Worm (Caenorhabditis elegans) whole organism, L1 larva: ENCODE data around the gene F21C10.18.

Source experiments
- F16B12.6 ChIP-seq: fragments of 150-350 bp; optimal IDR thresholded peaks from 2 replicates; lab custom pipeline; 2014; ENCODE audit warnings: missing biosample characterization, missing genetic modification characterization
- ama-1 ChIP-seq: fragments of 150-350 bp; optimal IDR thresholded peaks from 2 replicates; lab custom pipeline; 2014
- blmp-1 ChIP-seq: fragments of 150-350 bp; optimal IDR thresholded peaks from 2 replicates; lab custom pipeline; 2014; ENCODE audit warnings: missing biosample characterization, missing genetic modification characterization
- ceh-63 ChIP-seq: fragments of 200-800 bp; sonication (Bioruptor generic); optimal IDR thresholded peaks from 2 replicates; lab custom pipeline; 2018; ENCODE audit warnings: mild to moderate bottlenecking, missing genetic modification characterization, missing compliant biosample characterization
- ceh-82 ChIP-seq, 3 experiments: fragments of 150-350 bp in 1 of 3; sonication (generic microtip) in 2 of 3; optimal IDR thresholded peaks; 2 replicates each; lab custom pipeline; 2014 to 2017; ENCODE audit warnings: missing biosample characterization in 3 of 3, missing genetic modification characterization in 3 of 3
- ces-1 ChIP-seq: fragments of 150-350 bp; optimal IDR thresholded peaks from 2 replicates; lab custom pipeline; 2014; ENCODE audit warnings: missing biosample characterization, missing genetic modification reagents, missing genetic modification characterization
- dpl-1 ChIP-seq, 3 experiments: fragments of 150-350 bp in 2 of 3; sonication (generic microtip) in 1 of 3; optimal IDR thresholded peaks; 2 replicates each; lab custom pipeline; 2014 to 2017; ENCODE audit warnings: missing biosample characterization in 3 of 3, missing genetic modification characterization in 3 of 3, missing genetic modification reagents in 3 of 3
- dsc-1 ChIP-seq: sonication (generic microtip); optimal IDR thresholded peaks from 2 replicates; lab custom pipeline; 2016; ENCODE audit warnings: mild to moderate bottlenecking, missing genetic modification characterization, missing compliant biosample characterization
- efl-1 ChIP-seq, 4 experiments: fragments of 150-350 bp; optimal IDR thresholded peaks in 3 of 4; peaks in 1 of 4; 1 replicate in 1 of 4; 2 replicates in 3 of 4; lab custom pipeline; 2014; ENCODE audit warnings: missing biosample characterization in 2 of 4, missing genetic modification characterization in 2 of 4, missing genetic modification reagents in 2 of 4
- efl-3 ChIP-seq: fragments of 200-800 bp; sonication (Bioruptor generic); optimal IDR thresholded peaks from 2 replicates; lab custom pipeline; 2018; ENCODE audit warnings: mild to moderate bottlenecking, missing genetic modification characterization, missing compliant biosample characterization
- egl-13 ChIP-seq: sonication (generic microtip); optimal IDR thresholded peaks from 2 replicates; lab custom pipeline; 2016; ENCODE audit warnings: missing genotype, missing genetic modification reagents, missing genetic modification characterization, missing compliant biosample characterization
- egl-27 ChIP-seq, 2 experiments: fragments of 150-350 bp in 1 of 2; sonication (generic microtip); optimal IDR thresholded peaks; 3 replicates each; lab custom pipeline; 2017 to 2018; ENCODE audit warnings: missing biosample characterization in 2 of 2, missing genetic modification characterization in 2 of 2, missing genetic modification reagents in 2 of 2
- ets-5 ChIP-seq: fragments of 200-800 bp; sonication (Bioruptor generic); IDR thresholded peaks from 2 replicates; pipeline ENCODE4 v1.3.6; 2022; ENCODE audit warnings: missing genetic modification characterization, missing compliant biosample characterization
- fkh-10 ChIP-seq: sonication (generic microtip); optimal IDR thresholded peaks from 2 replicates; lab custom pipeline; 2017; ENCODE audit warnings: missing biosample characterization, missing genetic modification reagents, missing genetic modification characterization
- fkh-4 ChIP-seq: sonication (generic microtip); optimal IDR thresholded peaks from 2 replicates; lab custom pipeline; 2016; ENCODE audit warnings: missing compliant biosample characterization, missing genetic modification characterization, borderline replicate concordance
- fkh-8 ChIP-seq: sonication (generic microtip); optimal IDR thresholded peaks from 2 replicates; lab custom pipeline; 2016; ENCODE audit warnings: mild to moderate bottlenecking, missing genetic modification characterization, missing compliant biosample characterization
- hpl-2 ChIP-seq: fragments of 150-350 bp; optimal IDR thresholded peaks from 2 replicates; lab custom pipeline; 2014; ENCODE audit warnings: missing biosample characterization, missing genetic modification reagents, missing genetic modification characterization
- isw-1 ChIP-seq: fragments of 200-800 bp; sonication (Bioruptor generic); IDR thresholded peaks from 2 replicates; pipeline ENCODE4 v1.3.6; 2022; ENCODE audit warnings: missing genetic modification characterization, missing compliant biosample characterization
- lin-13 ChIP-seq: fragments of 150-350 bp; optimal IDR thresholded peaks from 2 replicates; lab custom pipeline; 2014; ENCODE audit warnings: missing biosample characterization, missing genetic modification reagents, missing genetic modification characterization
- lin-14 ChIP-seq: fragments of 200-800 bp; sonication (Bioruptor generic); optimal IDR thresholded peaks from 2 replicates; lab custom pipeline; 2018; ENCODE audit warnings: mild to moderate bottlenecking, missing genetic modification characterization, moderate library complexity, missing compliant biosample characterization
- lin-15B ChIP-seq: fragments of 150-350 bp; sonication (generic microtip); optimal IDR thresholded peaks from 3 replicates; lab custom pipeline; 2014; ENCODE audit warnings: missing biosample characterization, missing genetic modification characterization
- lin-39 ChIP-seq: fragments of 150-350 bp; optimal IDR thresholded peaks from 2 replicates; lab custom pipeline; 2014; ENCODE audit warnings: missing biosample characterization, missing genetic modification reagents, missing genetic modification characterization
- lir-3 ChIP-seq: sonication (generic microtip); optimal IDR thresholded peaks from 2 replicates; lab custom pipeline; 2016; ENCODE audit warnings: mild to moderate bottlenecking, missing genetic modification characterization, moderate library complexity, missing compliant biosample characterization; ENCODE audit not compliant: poor library complexity
- lsy-2 ChIP-seq, 2 experiments: fragments of 150-350 bp; optimal IDR thresholded peaks; 2 replicates each; lab custom pipeline; 2014; ENCODE audit warnings: missing biosample characterization in 2 of 2, missing genetic modification characterization in 2 of 2
- mdl-1 ChIP-seq, 2 experiments: fragments of 150-350 bp; optimal IDR thresholded peaks; 2 replicates each; lab custom pipeline; 2014 to 2017; ENCODE audit warnings: missing biosample characterization in 2 of 2, missing genetic modification characterization in 2 of 2, inconsistent platforms in 1 of 2
- mep-1 ChIP-seq: fragments of 150-350 bp; optimal IDR thresholded peaks from 2 replicates; lab custom pipeline; 2014; ENCODE audit warnings: missing biosample characterization, missing genetic modification characterization
- nhr-11 ChIP-seq: fragments of 150-350 bp; optimal IDR thresholded peaks from 2 replicates; lab custom pipeline; 2014; ENCODE audit warnings: missing biosample characterization, missing genetic modification characterization
- nhr-19 ChIP-seq: fragments of 200-800 bp; sonication (Bioruptor generic); conservative IDR thresholded peaks from 2 replicates; pipeline ENCODE4 v1.3.6; 2022; ENCODE audit warnings: missing genetic modification characterization, missing compliant biosample characterization
- nhr-20 ChIP-seq: sonication (generic microtip); optimal IDR thresholded peaks from 2 replicates; lab custom pipeline; 2016; ENCODE audit warnings: mild to moderate bottlenecking, missing genetic modification characterization, missing compliant biosample characterization
- nhr-28 ChIP-seq: fragments of 150-350 bp; optimal IDR thresholded peaks from 2 replicates; lab custom pipeline; 2014; ENCODE audit warnings: missing biosample characterization, missing genetic modification characterization
- nhr-47 ChIP-seq: sonication (generic microtip); optimal IDR thresholded peaks from 2 replicates; lab custom pipeline; 2016; ENCODE audit warnings: mild to moderate bottlenecking, missing genetic modification characterization, moderate library complexity, missing compliant biosample characterization
- nhr-71 ChIP-seq: sonication (generic microtip); optimal IDR thresholded peaks from 2 replicates; lab custom pipeline; 2016; ENCODE audit warnings: mild to moderate bottlenecking, missing genetic modification characterization, moderate library complexity, missing compliant biosample characterization
- nhr-77 ChIP-seq: fragments of 150-350 bp; optimal IDR thresholded peaks from 2 replicates; lab custom pipeline; 2014; ENCODE audit warnings: missing biosample characterization, missing genetic modification characterization
- nhr-85 ChIP-seq: sonication (generic microtip); peaks from one replicate; lab custom pipeline; 2016; ENCODE audit warnings: missing genetic modification characterization, inconsistent platforms, missing compliant biosample characterization
- pax-3 ChIP-seq: fragments of 200-800 bp; sonication (Bioruptor generic); optimal IDR thresholded peaks from 2 replicates; lab custom pipeline; 2018; ENCODE audit warnings: mild to moderate bottlenecking, missing genetic modification characterization, moderate library complexity, missing compliant biosample characterization
- pqm-1 ChIP-seq: sonication (generic microtip); optimal IDR thresholded peaks from 3 replicates; lab custom pipeline; 2017; ENCODE audit warnings: missing biosample characterization, missing genetic modification characterization
- rnt-1 ChIP-seq: sonication (generic microtip); optimal IDR thresholded peaks from 2 replicates; lab custom pipeline; 2016; ENCODE audit warnings: mild to moderate bottlenecking, missing genetic modification characterization, moderate library complexity, missing compliant biosample characterization
- snpc-4 ChIP-seq: fragments of 150-350 bp; optimal IDR thresholded peaks from 2 replicates; lab custom pipeline; 2014; ENCODE audit warnings: missing biosample characterization, missing genetic modification characterization
- swsn-7 ChIP-seq: sonication (generic microtip); optimal IDR thresholded peaks from 2 replicates; lab custom pipeline; 2016; ENCODE audit warnings: missing genetic modification characterization, missing compliant biosample characterization
- tbx-2 ChIP-seq: sonication (generic microtip); optimal IDR thresholded peaks from 2 replicates; lab custom pipeline; 2016; ENCODE audit warnings: missing genetic modification characterization, missing compliant biosample characterization
- tlp-1 ChIP-seq: fragments of 150-350 bp; optimal IDR thresholded peaks from 2 replicates; lab custom pipeline; 2014; ENCODE audit warnings: missing biosample characterization, missing genetic modification characterization
- unc-86 ChIP-seq: sonication (generic microtip); optimal IDR thresholded peaks from 2 replicates; lab custom pipeline; 2016; ENCODE audit warnings: missing genetic modification characterization, missing compliant biosample characterization
- unc-98 ChIP-seq: fragments of 200-800 bp; sonication (Bioruptor generic); IDR thresholded peaks from 2 replicates; pipeline ENCODE4 v1.3.6; 2022; ENCODE audit warnings: missing genetic modification characterization, missing compliant biosample characterization
- xbp-1 ChIP-seq: sonication (generic microtip); optimal IDR thresholded peaks from 2 replicates; lab custom pipeline; 2016; ENCODE audit warnings: missing genetic modification characterization, missing compliant biosample characterization
- ztf-11 ChIP-seq, 2 experiments: sonication (generic microtip); optimal IDR thresholded peaks; 2 replicates each; lab custom pipeline; 2016 to 2017; ENCODE audit warnings: missing genetic modification characterization in 2 of 2, missing biosample characterization in 1 of 2, missing compliant biosample characterization in 1 of 2

Gene F21C10.18

ce11 chrV:9128562-9128961 lies 20.2 kb downstream of the F21C10.18 start (continued):
- TF ChIP-seq ceh-63 (GFP tag; lab: Kevin White, UChicago) (no peak), tlp-1 (tag; lab: Kevin White, UChicago) (no peak), hpl-2 (GFP tag; lab: Kevin White, UChicago) (no peak), nhr-77 (peak; percentile 50), nhr-19 (peak; percentile 22; the same call in 1 of the 2 replicates), efl-1 (optimal IDR thresholded peaks at IDR 0.05; lab: Kevin White, UChicago) (peak; percentile 40 to 46), efl-1 (GFP tag; optimal IDR thresholded peaks at IDR 0.05 in 1 of 2; lab: Kevin White, UChicago) (peak; percentile 25 to 89)

ce11 chrV:9130766-9131165 lies 22.4 kb downstream of the F21C10.18 start, which contains the start of gene F21C10.19:
TSS of gene F21C10.19 (plus strand) at chrV:9131066.
- no peak for TF ChIP-seq pax-3 (tag; lab: Kevin White, UChicago)
- no peak for TF ChIP-seq nhr-85
- TF ChIP-seq fkh-10 (GFP tag; lab: Kevin White, UChicago) = no peak
- no peak for TF ChIP-seq ets-5 (GFP tag; lab: Robert Waterston, UW)
- TF ChIP-seq lin-13 (GFP tag; lab: Kevin White, UChicago) = no peak
- no peak for TF ChIP-seq mdl-1 (tag; optimal IDR thresholded peaks at IDR 0.05; lab: Kevin White, UChicago)
- no peak for TF ChIP-seq ztf-11 (tag; optimal IDR thresholded peaks at IDR 0.05; lab: Kevin White, UChicago)
- TF ChIP-seq efl-1 (optimal IDR thresholded peaks at IDR 0.05; lab: Kevin White, UChicago) = no peak
- peak in 1 of 2 experiments; percentile 60 for TF ChIP-seq efl-1 (GFP tag; optimal IDR thresholded peaks at IDR 0.05 in 1 of 2; lab: Kevin White, UChicago)

- TF ChIP-seq ztf-11 (tag; optimal IDR thresholded peaks at IDR 0.05; lab: Kevin White, UChicago) (no peak), fkh-10 (GFP tag; lab: Kevin White, UChicago) (no peak), lin-14 (no peak), tbx-2 (tag; lab: Kevin White, UChicago) (no peak), lin-39 (tag; lab: Kevin White, UChicago) (no peak), efl-3 (no peak), egl-13 (no peak), fkh-8 (no peak), nhr-71 (tag; lab: Kevin White, UChicago) (no peak), F16B12.6 (tag; lab: Kevin White, UChicago) (no peak)
- TF ChIP-seq, all 84 proteins: peak for 0
Observed at ce11 chrV:9132043-9132442, 23.7 kb downstream of the F21C10.18 start, which contains the start of gene F21C10.1. TSS of gene F21C10.1 (plus strand) at chrV:9132343.

ce11 chrV:9133950-9134349 lies 25.6 kb downstream of the F21C10.18 start, which contains the start of gene B0222.1:
TSS of gene B0222.1 (plus strand) at chrV:9134255.
- TF ChIP-seq rnt-1 (tag; lab: Kevin White, UChicago) (no peak), lin-14 (peak; percentile 6), swsn-7 (tag; lab: Kevin White, UChicago) (peak; percentile 3), lsy-2 (tag; optimal IDR thresholded peaks at IDR 0.05; lab: Kevin White, UChicago) (no peak), unc-98 (GFP tag; lab: Robert Waterston, UW) (no peak), mep-1 (no peak), ama-1 (lab: Kevin White, UChicago) (no peak), snpc-4 (tag; lab: Kevin White, UChicago) (no peak), xbp-1 (no peak), ces-1 (no peak), fkh-8 (peak; percentile 95), nhr-71 (tag; lab: Kevin White, UChicago) (peak; percentile 72), lin-39 (tag; lab: Kevin White, UChicago) (no peak), ets-5 (GFP tag; lab: Robert Waterston, UW) (no peak), egl-27 (tag; optimal IDR thresholded peaks at IDR 0.05; lab: Kevin White, UChicago) (no peak), nhr-20 (tag; lab: Kevin White, UChicago) (peak; percentile 79), isw-1 (GFP tag; lab: Robert Waterston, UW) (no peak), tlp-1 (tag; lab: Kevin White, UChicago) (no peak), fkh-4 (tag; lab: Kevin White, UChicago) (no peak), unc-86 (tag; lab: Kevin White, UChicago) (no peak), pax-3 (tag; lab: Kevin White, UChicago) (peak; percentile 10), nhr-28 (tag; lab: Kevin White, UChicago) (no peak), nhr-11 (tag; lab: Kevin White, UChicago) (peak; percentile 59), dsc-1 (tag; lab: Kevin White, UChicago) (peak; percentile 29), dpl-1 (GFP tag; optimal IDR thresholded peaks at IDR 0.05; lab: Kevin White, UChicago) (no peak), lin-15B (tag; lab: Kevin White, UChicago) (no peak), ceh-82 (tag; optimal IDR thresholded peaks at IDR 0.05; lab: Kevin White, UChicago) (no peak), ceh-63 (GFP tag; lab: Kevin White, UChicago) (no peak), lir-3 (tag; lab: Kevin White, UChicago) (no peak), nhr-19 (no peak), nhr-47 (peak; percentile 62), pqm-1 (tag; lab: Kevin White, UChicago) (no peak), blmp-1 (tag; lab: Kevin White, UChicago) (no peak)
